Worm (Caenorhabditis elegans): ENCODE results near the gene par-5.

ce11 chrIV:11855900-11856660 lies 34.4 kb upstream of the par-5 start, which contains the start of gene ech-2:
- TF ChIP-seq tra-4 (tag; optimal IDR thresholded peaks at IDR 0.05): no peak
- TF ChIP-seq flt-1 (GFP tag; IDR thresholded peaks at IDR 0.05): no peak
- TF ChIP-seq F13C5.2 (tag; optimal IDR thresholded peaks at IDR 0.05): no peak
- TF ChIP-seq tbx-37 (GFP tag; conservative IDR thresholded peaks at IDR 0.05): no peak
- TF ChIP-seq ets-7 (tag; optimal IDR thresholded peaks at IDR 0.05): no peak
- no peak for TF ChIP-seq ama-1 (optimal IDR thresholded peaks at IDR 0.05)
- TF ChIP-seq tbx-11 (GFP tag; IDR thresholded peaks at IDR 0.05): no peak
- TF ChIP-seq B0310.2 (tag; optimal IDR thresholded peaks at IDR 0.05): no peak
- no peak for TF ChIP-seq hmbx-1 (tag; optimal IDR thresholded peaks at IDR 0.05)
- TF ChIP-seq ceh-13 (GFP tag; optimal IDR thresholded peaks at IDR 0.05): no peak
- TF ChIP-seq ceh-36 (tag; optimal IDR thresholded peaks at IDR 0.05): no peak
- no peak for TF ChIP-seq scrt-1 (GFP tag; IDR thresholded peaks at IDR 0.05)
- TF ChIP-seq aly-1 (tag; optimal IDR thresholded peaks at IDR 0.05): no peak
- TF ChIP-seq sea-1 (GFP tag; conservative IDR thresholded peaks at IDR 0.05): no peak

Data from whole organism, early embryonic.